Fruit fly (Drosophila melanogaster) whole organism: ENCODE measurements around the gene Sld5.
A peak's percentile ranks its signal among the peaks of the same experiment; 100 is the strongest.

ENCODE experiments used
- CG8478 ChIP-seq: fragments of >200 bp; optimal IDR thresholded peaks from 2 replicates; lab custom pipeline; 2018; ENCODE audit warnings: inconsistent platforms
- Dll ChIP-seq: fragments of >200 bp; optimal IDR thresholded peaks from 2 replicates; lab custom pipeline; 2017
- EcR ChIP-seq, 2 experiments: fragments of >200 bp; optimal IDR thresholded peaks; 2 replicates each; lab custom pipeline; 2017; ENCODE audit warnings: missing biosample characterization in 2 of 2, missing genetic modification characterization in 2 of 2, missing genetic modification reagents in 2 of 2
- pan ChIP-seq: fragments of >200 bp; optimal IDR thresholded peaks from 2 replicates; lab custom pipeline; 2017
- psq ChIP-seq: fragments of >200 bp; optimal IDR thresholded peaks from 2 replicates; lab custom pipeline; 2017
- usp ChIP-seq: fragments of >200 bp; optimal IDR thresholded peaks from 2 replicates; lab custom pipeline; 2017; ENCODE audit warnings: missing biosample characterization, missing genetic modification characterization, mixed read lengths

Gene Sld5

DNA sequence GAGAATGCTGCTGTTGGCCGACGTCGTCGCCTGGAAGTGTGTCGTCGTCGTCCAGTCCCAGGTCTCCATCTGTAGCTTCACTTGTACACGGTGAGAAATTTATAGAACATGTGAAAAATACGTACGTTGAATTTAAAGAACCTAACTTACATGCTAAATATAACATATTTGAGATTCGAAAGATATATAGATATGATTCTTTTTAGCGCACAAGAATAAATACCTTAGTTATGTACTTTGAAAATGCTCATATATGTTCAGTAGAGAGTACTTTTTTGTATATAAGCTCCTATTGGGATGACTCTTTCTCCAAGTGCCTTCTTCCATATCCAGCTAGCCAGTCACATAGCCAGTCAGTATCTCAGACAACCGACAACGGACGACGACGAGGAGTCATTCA lies 18.9 kb upstream of the Sld5 start:
- no peak for TF ChIP-seq psq
- TF ChIP-seq EcR (GFP tag; optimal IDR thresholded peaks at IDR 0.05; lab: Kevin White, UChicago), result no peak
- no peak for TF ChIP-seq Dll (lab: Kevin White, UChicago)
- no peak for TF ChIP-seq CG8478 (lab: Kevin White, UChicago)
- no peak for TF ChIP-seq pan (lab: Kevin White, UChicago)
- no peak for TF ChIP-seq usp (GFP tag; lab: Kevin White, UChicago)

DNA sequence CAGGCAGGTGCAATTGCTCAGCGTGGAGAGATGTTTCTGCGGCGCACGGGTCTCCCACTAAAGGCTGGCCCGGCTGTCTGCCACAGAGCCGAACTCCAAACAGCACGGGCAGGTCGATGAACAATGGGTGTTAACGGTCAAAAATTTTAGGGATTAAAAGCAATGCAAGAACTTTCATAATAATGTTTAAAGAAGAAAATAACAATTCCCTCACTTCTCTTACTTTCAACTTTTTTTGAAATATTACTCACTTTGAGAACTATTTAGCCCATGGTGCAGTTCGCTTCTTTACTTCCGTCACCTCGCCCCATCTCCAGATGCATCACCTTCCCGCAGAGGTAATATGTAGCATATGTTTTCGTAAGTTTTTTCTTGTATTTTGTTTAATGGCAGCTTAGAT lies 16.1 kb upstream of the Sld5 start:
- TF ChIP-seq psq, result no peak
- TF ChIP-seq pan (lab: Kevin White, UChicago), result no peak
- no peak for TF ChIP-seq usp (GFP tag; lab: Kevin White, UChicago)
- no peak for TF ChIP-seq CG8478 (lab: Kevin White, UChicago)
- TF ChIP-seq Dll (lab: Kevin White, UChicago), result no peak
- no peak for TF ChIP-seq EcR (GFP tag; optimal IDR thresholded peaks at IDR 0.05; lab: Kevin White, UChicago)

DNA sequence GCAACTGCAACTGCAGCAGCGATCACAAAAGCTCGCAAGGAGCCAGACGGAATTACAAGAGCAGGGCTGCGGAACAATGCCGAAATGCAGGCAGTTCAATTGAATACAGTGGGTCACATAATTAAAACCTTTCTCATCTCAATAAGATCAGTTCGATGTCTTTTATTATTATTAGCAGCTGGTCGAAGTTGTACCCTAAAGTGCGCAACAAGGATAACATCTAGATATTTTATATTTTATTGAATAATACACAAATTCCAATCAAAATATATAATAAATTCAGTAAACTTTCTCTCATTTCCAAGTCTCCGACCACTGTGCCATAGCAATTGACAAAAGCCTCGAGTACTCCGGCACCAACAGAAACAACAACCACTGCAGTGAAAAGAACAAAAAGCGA lies 11.8 kb upstream of the Sld5 start:
- TF ChIP-seq EcR (GFP tag; optimal IDR thresholded peaks at IDR 0.05; lab: Kevin White, UChicago) (no peak), usp (GFP tag; lab: Kevin White, UChicago) (no peak), Dll (lab: Kevin White, UChicago) (no peak), CG8478 (lab: Kevin White, UChicago) (no peak), psq (no peak), pan (lab: Kevin White, UChicago) (no peak)

DNA sequence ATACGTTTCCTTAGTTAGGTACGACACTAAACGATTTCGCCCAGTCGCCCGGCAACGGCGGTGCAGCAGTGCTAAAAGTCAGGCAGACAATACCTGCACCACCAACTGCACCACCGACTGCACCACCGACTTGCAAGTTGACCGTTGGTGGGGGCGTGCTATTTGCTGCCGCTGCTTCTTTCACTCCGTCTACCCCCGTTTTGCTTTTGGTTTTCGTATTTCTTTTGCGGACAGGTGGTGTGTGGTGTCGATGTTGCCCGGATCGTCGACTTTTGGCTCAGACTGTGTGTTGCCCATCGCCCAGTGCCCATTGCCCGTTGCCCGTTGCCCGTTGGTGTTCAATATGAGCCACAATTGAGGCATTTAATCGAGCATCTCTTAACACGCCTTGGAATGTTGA lies 8.4 kb upstream of the Sld5 start:
- TF ChIP-seq usp (GFP tag; lab: Kevin White, UChicago) (no peak), psq (no peak), pan (lab: Kevin White, UChicago) (no peak), EcR (GFP tag; optimal IDR thresholded peaks at IDR 0.05; lab: Kevin White, UChicago) (no peak), Dll (lab: Kevin White, UChicago) (no peak), CG8478 (lab: Kevin White, UChicago) (no peak)

DNA sequence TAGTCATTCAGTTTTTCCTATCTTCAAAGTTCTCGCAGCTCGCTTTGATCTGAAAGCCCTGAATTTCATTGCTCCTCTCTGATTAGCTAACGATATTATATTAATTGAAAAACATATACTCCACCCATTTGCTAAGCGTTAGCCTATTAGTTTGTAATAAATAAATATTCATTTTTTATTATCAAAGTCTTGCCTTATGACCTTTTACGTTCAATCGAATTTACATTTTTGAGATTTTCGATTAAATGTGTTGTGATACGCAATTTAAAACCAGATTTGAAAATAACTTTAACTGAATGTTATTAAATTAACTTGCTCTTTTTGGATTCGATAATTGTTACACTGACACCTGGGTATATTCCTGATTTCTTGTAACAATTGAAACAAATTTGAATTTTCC lies 6.6 kb upstream of the Sld5 start, which contains the start of gene CG14551:
TSS of gene CG14551 (minus strand) at position 101 of the 400 bp plus-strand sequence.
- TF ChIP-seq psq (no peak), Dll (lab: Kevin White, UChicago) (no peak), usp (GFP tag; lab: Kevin White, UChicago) (no peak), EcR (GFP tag; optimal IDR thresholded peaks at IDR 0.05; lab: Kevin White, UChicago) (no peak), pan (lab: Kevin White, UChicago) (no peak), CG8478 (lab: Kevin White, UChicago) (no peak)

DNA sequence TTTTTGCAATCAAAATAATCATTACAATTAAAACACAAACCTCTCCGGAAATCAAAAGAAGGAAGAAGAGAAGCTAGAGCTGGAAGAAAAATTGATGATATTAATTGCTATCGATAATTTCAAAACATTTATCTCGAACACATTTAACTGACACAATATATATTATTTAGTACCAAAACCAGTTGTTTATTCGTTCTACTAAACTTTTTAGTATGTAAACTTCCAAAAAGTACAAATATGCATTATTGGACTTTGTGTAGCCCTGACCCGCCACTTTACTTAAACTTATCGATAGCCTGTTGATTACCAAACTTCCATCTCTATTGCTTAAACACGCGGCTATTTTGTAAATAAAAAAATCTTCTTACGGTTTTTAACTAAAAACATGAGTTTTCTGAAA lies 2.8 kb upstream of the Sld5 start, which contains the start of the genes RpL34a and Trmt61:
TSS of gene RpL34a (minus strand) at position 73 of the 400 bp plus-strand sequence.
TSS of gene Trmt61 (plus strand) at position 302 of the 400 bp plus-strand sequence.
- TF ChIP-seq pan (lab: Kevin White, UChicago) (no peak), CG8478 (lab: Kevin White, UChicago) (no peak), psq (no peak), usp (GFP tag; lab: Kevin White, UChicago) (no peak), EcR (GFP tag; optimal IDR thresholded peaks at IDR 0.05; lab: Kevin White, UChicago) (no peak), Dll (lab: Kevin White, UChicago) (no peak)

DNA sequence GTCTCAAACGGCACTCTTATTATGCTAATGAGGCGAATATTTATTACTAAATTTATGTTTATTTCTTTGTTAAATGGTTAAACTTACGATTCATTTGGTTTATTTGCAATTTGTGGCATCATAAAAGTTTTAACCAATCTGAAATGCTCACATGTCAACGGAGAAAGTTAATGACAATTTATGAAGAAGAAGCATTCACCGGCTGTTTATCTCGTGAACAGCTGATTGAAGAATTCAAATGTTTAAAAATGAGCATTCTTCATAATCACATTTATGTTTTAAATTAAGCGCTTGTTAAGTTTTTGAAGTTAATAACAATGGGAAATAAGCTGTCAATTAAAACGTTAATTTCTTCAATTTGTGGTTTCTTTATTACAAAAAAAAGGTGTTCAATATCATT lies 1.7 kb upstream of the Sld5 start, which contains the start of the genes PIG-P and Tcs6:
TSS of gene PIG-P (minus strand) at position 158 of the 400 bp plus-strand sequence.
TSS of gene Tcs6 (minus strand) at position 158 of the 400 bp plus-strand sequence.
- no peak for TF ChIP-seq CG8478 (lab: Kevin White, UChicago)
- no peak for TF ChIP-seq Dll (lab: Kevin White, UChicago)
- TF ChIP-seq pan (lab: Kevin White, UChicago), result no peak
- TF ChIP-seq EcR (GFP tag; optimal IDR thresholded peaks at IDR 0.05; lab: Kevin White, UChicago), result no peak

- TF ChIP-seq pan (lab: Kevin White, UChicago) (no peak), CG8478 (lab: Kevin White, UChicago) (no peak), EcR (GFP tag; optimal IDR thresholded peaks at IDR 0.05; lab: Kevin White, UChicago) (no peak), usp (GFP tag; lab: Kevin White, UChicago) (no peak), Dll (lab: Kevin White, UChicago) (no peak)
Observed at dm6 chr3R:26055214-26055632, 1.1 kb downstream of the Sld5 start, which contains the start of gene Cmpk. Gene Cmpk, minus strand, starts transcription at chr3R:26055438.

- TF ChIP-seq Dll (lab: Kevin White, UChicago), result no peak
- no peak for TF ChIP-seq CG8478 (lab: Kevin White, UChicago)
- no peak for TF ChIP-seq pan (lab: Kevin White, UChicago)
- TF ChIP-seq usp (GFP tag; lab: Kevin White, UChicago), result no peak
- no peak for TF ChIP-seq EcR (GFP tag; optimal IDR thresholded peaks at IDR 0.05; lab: Kevin White, UChicago)
- no peak for TF ChIP-seq psq
Observed at dm6 chr3R:26052150-26052908, 4.0 kb downstream of the Sld5 start, which contains the start of the genes Exo84 and Vps2. Gene Exo84, minus strand, starts transcription at chr3R:26052257. Gene Vps2, plus strand, starts transcription at chr3R:26052821.

dm6 chr3R:26042131-26042885 lies 14.0 kb downstream of the Sld5 start:
- no peak for TF ChIP-seq Dll (lab: Kevin White, UChicago)
- peak; percentile 69 for TF ChIP-seq CG8478 (lab: Kevin White, UChicago)
